Worm (Caenorhabditis elegans) whole organism, young adult: ENCODE results near the gene srw-72.

Source experiments
- B0261.1 ChIP-seq: sonication (generic microtip); optimal IDR thresholded peaks from 2 replicates; lab custom pipeline; 2016; ENCODE audit warnings: mild to moderate bottlenecking, missing genetic modification characterization, moderate library complexity, missing compliant biosample characterization
- C06A6.2 ChIP-seq: fragments of 200-800 bp; sonication (Bioruptor generic); conservative IDR thresholded peaks from 2 replicates; pipeline ENCODE4 v1.3.6; 2022; ENCODE audit warnings: missing genetic modification characterization, missing compliant biosample characterization
- F57C9.4 ChIP-seq: sonication (generic microtip); optimal IDR thresholded peaks from 2 replicates; lab custom pipeline; 2017; ENCODE audit warnings: mild to moderate bottlenecking, missing genetic modification characterization, missing compliant biosample characterization
- K11D2.4 ChIP-seq: fragments of 200-800 bp; sonication (Bioruptor generic); IDR thresholded peaks from 2 replicates; pipeline ENCODE4 v1.3.6; 2022; ENCODE audit warnings: missing genetic modification reagents, missing genetic modification characterization, missing compliant biosample characterization
- attf-3 ChIP-seq: fragments of 200-800 bp; sonication (Bioruptor generic); conservative IDR thresholded peaks from 2 replicates; pipeline ENCODE4 v1.3.6; 2022; ENCODE audit warnings: missing genetic modification reagents, missing genetic modification characterization, missing compliant biosample characterization
- attf-5 ChIP-seq: fragments of 200-800 bp; sonication (Bioruptor generic); optimal IDR thresholded peaks from 2 replicates; lab custom pipeline; 2018; ENCODE audit warnings: mild to moderate bottlenecking, missing genetic modification characterization, missing compliant biosample characterization
- attf-6 ChIP-seq: fragments of 200-800 bp; sonication (Bioruptor generic); IDR thresholded peaks from 2 replicates; pipeline ENCODE4 v1.3.6; 2022; ENCODE audit warnings: missing genetic modification reagents, missing genetic modification characterization, missing compliant biosample characterization
- bed-2 ChIP-seq: fragments of 200-800 bp; sonication (Bioruptor generic); IDR thresholded peaks from 2 replicates; pipeline ENCODE4 v1.3.6; 2022; ENCODE audit warnings: missing genetic modification reagents, missing genetic modification characterization, missing compliant biosample characterization
- ceh-79 ChIP-seq: sonication (generic microtip); optimal IDR thresholded peaks from 2 replicates; lab custom pipeline; 2017; ENCODE audit warnings: mild to moderate bottlenecking, missing genetic modification characterization, missing compliant biosample characterization
- dpff-1 ChIP-seq: sonication (generic microtip); optimal IDR thresholded peaks from 2 replicates; lab custom pipeline; 2017; ENCODE audit warnings: mild to moderate bottlenecking, missing genetic modification characterization, missing compliant biosample characterization
- egrh-3 ChIP-seq: fragments of 200-800 bp; sonication (Bioruptor generic); IDR thresholded peaks from 2 replicates; pipeline ENCODE4 v1.3.6; 2022; ENCODE audit warnings: missing genetic modification reagents, missing genetic modification characterization, missing compliant biosample characterization
- gei-17 ChIP-seq: fragments of 200-800 bp; sonication (Bioruptor generic); optimal IDR thresholded peaks from 2 replicates; lab custom pipeline; 2018; ENCODE audit warnings: mild to moderate bottlenecking, missing genetic modification characterization, missing compliant biosample characterization
- him-1 ChIP-seq: sonication (generic microtip); optimal IDR thresholded peaks from 2 replicates; lab custom pipeline; 2016; ENCODE audit warnings: missing genotype, missing genetic modification reagents, missing genetic modification characterization, missing compliant biosample characterization
- hrde-1 ChIP-seq: sonication (generic microtip); optimal IDR thresholded peaks from 2 replicates; lab custom pipeline; 2016; ENCODE audit warnings: missing genetic modification characterization, mild to moderate bottlenecking, missing compliant biosample characterization, moderate library complexity, missing genotype, missing genetic modification reagents, borderline replicate concordance
- hsf-1 ChIP-seq: fragments of 200-800 bp; sonication (Bioruptor generic); IDR thresholded peaks from 2 replicates; pipeline ENCODE4 v1.3.6; 2022; ENCODE audit warnings: missing genetic modification reagents, missing genetic modification characterization, missing compliant biosample characterization
- lin-26 ChIP-seq: fragments of 200-800 bp; sonication (Bioruptor generic); IDR thresholded peaks from 2 replicates; pipeline ENCODE4 v1.3.6; 2022; ENCODE audit warnings: missing genetic modification reagents, missing genetic modification characterization, missing compliant biosample characterization
- lsy-27 ChIP-seq: sonication (generic microtip); optimal IDR thresholded peaks from 2 replicates; lab custom pipeline; 2017; ENCODE audit warnings: missing genetic modification characterization, mild to moderate bottlenecking, missing compliant biosample characterization, antibody characterized with exemption, missing genotype, borderline replicate concordance; ENCODE audit not compliant: insufficient read depth
- madf-3 ChIP-seq: fragments of 200-800 bp; sonication (Bioruptor generic); IDR thresholded peaks from 2 replicates; pipeline ENCODE4 v1.3.6; 2022; ENCODE audit warnings: missing genetic modification reagents, missing genetic modification characterization, missing compliant biosample characterization
- madf-6 ChIP-seq: fragments of 200-800 bp; sonication (Bioruptor generic); IDR thresholded peaks from 2 replicates; pipeline ENCODE4 v1.3.6; 2022; ENCODE audit warnings: missing genetic modification reagents, missing genetic modification characterization, missing compliant biosample characterization
- mxl-1 ChIP-seq: sonication (generic microtip); optimal IDR thresholded peaks from 2 replicates; lab custom pipeline; 2016; ENCODE audit warnings: missing genetic modification characterization, missing compliant biosample characterization
- nfya-1 ChIP-seq: sonication (generic microtip); optimal IDR thresholded peaks from 2 replicates; lab custom pipeline; 2017; ENCODE audit warnings: antibody characterized with exemption, missing compliant biosample characterization, missing genetic modification characterization, borderline replicate concordance; ENCODE audit not compliant: insufficient read depth
- nhr-179 ChIP-seq: sonication (generic microtip); optimal IDR thresholded peaks from 2 replicates; lab custom pipeline; 2016; ENCODE audit warnings: mild to moderate bottlenecking, missing genetic modification characterization, missing compliant biosample characterization
- repo-1 ChIP-seq: sonication (generic microtip); optimal IDR thresholded peaks from 2 replicates; lab custom pipeline; 2017; ENCODE audit warnings: mild to moderate bottlenecking, missing genetic modification characterization, missing compliant biosample characterization
- rpc-1 ChIP-seq, 2 experiments: fragments of 150-350 bp in 1 of 2; sonication (generic microtip) in 1 of 2; optimal IDR thresholded peaks; 2 replicates each; lab custom pipeline; 2014 to 2018; ENCODE audit warnings: missing biosample characterization in 1 of 2, missing genetic modification characterization in 1 of 2, missing genetic modification reagents in 1 of 2, missing genotype in 1 of 2
- sdz-38 ChIP-seq: sonication (generic microtip); optimal IDR thresholded peaks from 2 replicates; lab custom pipeline; 2016; ENCODE audit warnings: missing genotype, missing genetic modification characterization, missing compliant biosample characterization
- snpc-4 ChIP-seq, 5 experiments: fragments of 150-350 bp in 1 of 5; sonication (generic microtip) in 4 of 5; optimal IDR thresholded peaks; 2 replicates each; lab custom pipeline; 2014 to 2018; ENCODE audit warnings: missing genetic modification characterization in 5 of 5, missing biosample characterization in 3 of 5, antibody characterized with exemption in 2 of 5, mild to moderate bottlenecking in 2 of 5, missing compliant biosample characterization in 2 of 5, missing genotype in 2 of 5, moderate library complexity in 2 of 5, missing genetic modification reagents in 1 of 5
- tbp1 ChIP-seq: fragments of 200-800 bp; sonication (Bioruptor generic); optimal IDR thresholded peaks from 2 replicates; lab custom pipeline; 2018; ENCODE audit warnings: mild to moderate bottlenecking, missing genetic modification characterization, missing compliant biosample characterization
- ztf-18 ChIP-seq: sonication (generic microtip); optimal IDR thresholded peaks from 2 replicates; lab custom pipeline; 2016; ENCODE audit warnings: missing genotype, mild to moderate bottlenecking, missing genetic modification characterization, missing compliant biosample characterization
- ztf-25 ChIP-seq: fragments of 200-800 bp; sonication (Bioruptor generic); IDR thresholded peaks from 2 replicates; pipeline ENCODE4 v1.3.6; 2022; ENCODE audit warnings: missing genetic modification reagents, missing genetic modification characterization, missing compliant biosample characterization
- ztf-3 ChIP-seq: fragments of 200-800 bp; sonication (Bioruptor generic); optimal IDR thresholded peaks from 2 replicates; lab custom pipeline; 2018; ENCODE audit warnings: mild to moderate bottlenecking, missing genetic modification characterization, missing compliant biosample characterization
- ztf-6 ChIP-seq: fragments of 200-800 bp; sonication (Bioruptor generic); IDR thresholded peaks from 2 replicates; pipeline ENCODE4 v1.3.6; 2022; ENCODE audit warnings: missing genetic modification reagents, missing genetic modification characterization, missing compliant biosample characterization

srw-72 gene

ce11 chrV:17513831-17514230 is 47.0 kb downstream of the srw-72 start:
- TF ChIP-seq nhr-179 (no peak), ztf-6 (GFP tag; lab: Robert Waterston, UW) (no peak), K11D2.4 (GFP tag; lab: Robert Waterston, UW) (no peak), attf-5 (GFP tag; lab: Kevin White, UChicago) (no peak), madf-6 (0 out of 2 replicates have a peak, but pooled peaks have one; percentile 27), rpc-1 (optimal IDR thresholded peaks at IDR 0.05; lab: Kevin White, UChicago) (peak; percentile 47), rpc-1 (tag; optimal IDR thresholded peaks at IDR 0.05; lab: Kevin White, UChicago) (peak; percentile 79), hrde-1 (tag; lab: Kevin White, UChicago) (peak; percentile 50), tbp1 (GFP tag; lab: Kevin White, UChicago) (peak; percentile 73), attf-6 (peak; percentile 67; the same call in 1 of the 2 replicates), C06A6.2 (GFP tag; lab: Robert Waterston, UW) (no peak), B0261.1 (tag; lab: Kevin White, UChicago) (peak; percentile 44), bed-2 (GFP tag; lab: Robert Waterston, UW) (no peak), attf-3 (GFP tag; lab: Robert Waterston, UW) (no peak), dpff-1 (no peak), ztf-25 (GFP tag; lab: Robert Waterston, UW) (0 out of 2 replicates have a peak, but pooled peaks have one; percentile 50), ztf-18 (tag; lab: Kevin White, UChicago) (peak; percentile 25), egrh-3 (no peak), ztf-3 (GFP tag; lab: Kevin White, UChicago) (no peak), F57C9.4 (tag; lab: Kevin White, UChicago) (no peak), hsf-1 (GFP tag; lab: Robert Waterston, UW) (no peak), gei-17 (GFP tag; lab: Kevin White, UChicago) (no peak), mxl-1 (tag; lab: Kevin White, UChicago) (no peak), madf-3 (GFP tag; lab: Robert Waterston, UW) (no peak), lin-26 (GFP tag; lab: Robert Waterston, UW) (peak; percentile 64; the same call in 1 of the 2 replicates), snpc-4 (GFP tag; optimal IDR thresholded peaks at IDR 0.05; lab: Kevin White, UChicago) (no peak), snpc-4 (tag; optimal IDR thresholded peaks at IDR 0.05; lab: Kevin White, UChicago) (no peak), repo-1 (tag; lab: Kevin White, UChicago) (no peak), nfya-1 (tag; lab: Kevin White, UChicago) (no peak), ceh-79 (tag; lab: Kevin White, UChicago) (no peak), lsy-27 (tag; lab: Kevin White, UChicago) (no peak), sdz-38 (tag; lab: Kevin White, UChicago) (no peak), him-1 (tag; lab: Kevin White, UChicago) (no peak)
